Fruit fly (Drosophila melanogaster) ovary, adult (tissue): ENCODE measurements around the gene mRpS11.

Experiments
- CG17801 ChIP-seq: fragments of 200-800 bp; optimal IDR thresholded peaks from 2 replicates; lab custom pipeline; 2019; ENCODE audit warnings: missing biosample characterization, mild to moderate bottlenecking, missing genetic modification characterization, moderate library complexity; ENCODE audit not compliant: partially characterized antibody

The mRpS11 gene

dm6 chr3R:17072526-17073114, at the start of gene mRpS11, which contains the start of gene Ns1:
TSS of gene mRpS11 (plus strand) at chr3R:17072732.
TSS of gene Ns1 (minus strand) at chr3R:17072675.
- no peak for TF ChIP-seq CG17801 (GFP tag; lab: Kevin White, UChicago)

DNA sequence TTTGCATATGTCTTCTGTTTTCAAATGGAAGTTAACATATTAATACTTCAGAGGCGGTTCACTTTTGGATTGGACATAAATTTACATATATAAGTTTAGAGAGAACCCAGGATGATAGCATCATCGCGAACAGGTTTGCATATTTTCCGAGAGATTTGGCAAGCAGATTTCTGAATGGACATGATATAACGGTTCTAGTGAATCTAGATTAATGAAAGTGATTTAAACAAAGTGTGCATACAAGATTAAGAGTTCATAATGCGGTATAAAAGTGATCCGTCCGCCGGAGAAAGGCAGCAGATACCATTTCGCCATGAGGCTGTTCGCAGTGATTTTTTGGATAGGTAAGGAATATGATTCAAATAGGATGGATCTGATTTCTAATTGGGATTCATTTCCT, 44.1 kb upstream of the mRpS11 start, which contains the start of gene CG5225:
Gene CG5225 (plus strand): TSS at position 301 of the 400 bp plus-strand sequence.
- TF ChIP-seq CG17801 (GFP tag; lab: Kevin White, UChicago), result no peak

DNA sequence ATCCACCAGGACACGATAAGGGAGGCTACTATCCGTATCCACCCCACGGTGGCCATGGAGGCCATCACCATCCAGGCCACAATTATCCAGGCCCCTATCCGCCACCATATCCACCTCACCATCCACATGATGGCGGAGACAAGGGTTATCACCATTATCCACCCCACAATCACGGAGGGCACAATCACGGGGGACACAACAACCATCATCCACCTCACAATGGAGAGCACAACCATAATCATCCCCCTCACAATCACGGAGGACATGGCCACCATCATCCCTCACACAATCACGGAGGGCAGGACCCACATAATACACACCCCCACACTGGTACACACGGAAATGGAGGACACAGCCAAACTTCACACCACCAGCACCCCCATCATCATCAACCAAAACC, 42.7 kb upstream of the mRpS11 start:
- TF ChIP-seq CG17801 (GFP tag; lab: Kevin White, UChicago), result no peak

- no peak for TF ChIP-seq CG17801 (GFP tag; lab: Kevin White, UChicago)
Observed at dm6 chr3R:17031502-17031901, 41.0 kb upstream of the mRpS11 start, which contains the start of gene CG31268. TSS of gene CG31268 (plus strand) at chr3R:17031802.

DNA sequence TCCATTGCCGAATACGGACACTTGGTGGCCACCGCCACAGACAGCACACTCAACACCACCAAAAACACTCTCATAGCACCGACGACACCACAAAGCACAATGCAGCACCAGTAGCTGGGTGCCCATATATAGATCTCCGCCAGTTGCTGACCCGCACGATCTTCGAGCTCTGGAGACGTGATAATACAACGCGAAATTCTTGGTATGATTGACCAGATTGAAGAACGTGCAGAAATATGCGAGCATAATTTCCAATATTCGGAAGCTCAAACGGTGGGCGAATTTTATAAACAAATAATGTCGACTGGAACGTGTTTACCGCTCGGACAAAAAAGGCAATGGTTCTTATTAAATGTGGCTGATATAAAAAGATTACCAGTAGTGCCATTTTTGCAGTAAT, 36.6 kb upstream of the mRpS11 start, which contains the start of gene CG4009:
Gene CG4009 (minus strand): TSS at position 101 of the 400 bp plus-strand sequence.
- no peak for TF ChIP-seq CG17801 (GFP tag; lab: Kevin White, UChicago)

DNA sequence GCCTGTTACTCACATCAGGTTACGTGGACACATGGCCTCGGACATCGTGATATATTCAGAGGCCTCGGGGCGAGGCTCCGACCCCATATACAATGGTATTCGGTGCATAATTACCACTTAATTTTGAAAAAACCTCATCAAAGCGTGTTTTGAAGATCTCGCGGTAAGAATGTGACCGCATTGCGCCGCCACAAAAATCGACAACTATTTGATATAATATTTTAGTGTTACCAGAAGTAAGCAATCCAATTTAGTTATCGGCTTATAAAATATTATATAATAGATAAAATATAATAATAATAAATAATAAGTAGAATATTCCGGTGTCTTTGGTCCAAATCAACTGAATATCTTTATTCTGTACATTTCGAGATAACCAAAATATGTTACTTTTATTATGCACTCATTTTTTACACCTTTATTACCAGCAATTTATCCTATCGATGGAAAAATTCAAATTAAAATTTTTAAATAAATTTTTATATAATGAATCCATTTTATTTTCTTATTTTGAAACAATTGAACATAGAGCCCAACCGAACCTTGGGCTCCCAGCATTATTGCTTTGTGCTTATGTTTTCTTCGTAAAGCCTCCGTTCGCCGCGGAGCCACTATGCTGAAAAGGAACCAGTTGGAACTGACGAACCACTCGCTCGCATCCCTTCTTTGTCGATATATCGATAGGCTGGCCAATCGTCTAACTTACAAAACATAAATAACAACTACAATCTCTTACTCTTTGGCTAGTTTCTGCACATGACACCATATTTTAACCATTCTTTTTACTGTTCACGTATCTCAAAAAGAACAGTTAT, 32.3 kb upstream of the mRpS11 start, which contains the start of the genes CG18213 and Trm7-32:
Gene CG18213 (minus strand): TSS at position 211 of the 815 bp plus-strand sequence.
Gene Trm7-32 (plus strand): TSS at position 690 of the 815 bp plus-strand sequence.
- TF ChIP-seq CG17801 (GFP tag; lab: Kevin White, UChicago), result no peak

dm6 chr3R:17042838-17043569, 29.5 kb upstream of the mRpS11 start, which contains the start of the genes bdwf and Patr-1:
TSS of gene bdwf (minus strand) at chr3R:17043136.
TSS of gene Patr-1 (plus strand) at chr3R:17043564.
- TF ChIP-seq CG17801 (GFP tag; lab: Kevin White, UChicago), result no peak

- no peak for TF ChIP-seq CG17801 (GFP tag; lab: Kevin White, UChicago)
Observed at dm6 chr3R:17043570-17043923, 29.0 kb upstream of the mRpS11 start.

DNA sequence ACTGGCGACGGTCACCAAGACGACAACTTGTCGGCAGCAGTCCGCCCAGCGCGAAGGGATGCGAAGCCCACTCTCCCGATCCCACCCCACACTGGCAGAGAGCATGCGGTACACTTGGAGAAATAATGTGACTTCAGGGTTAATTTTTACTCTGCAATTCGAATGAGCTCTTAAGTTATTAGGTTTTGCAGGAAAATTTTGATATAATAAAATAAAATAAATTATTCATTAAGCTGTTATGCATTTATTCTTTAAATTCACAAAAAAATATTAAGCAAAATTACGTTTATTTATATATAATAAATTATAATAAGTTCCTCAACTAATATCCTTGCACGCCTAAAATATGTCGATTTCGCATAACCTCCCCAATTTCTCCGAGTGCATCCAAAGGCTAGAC, 23.7 kb upstream of the mRpS11 start:
- TF ChIP-seq CG17801 (GFP tag; lab: Kevin White, UChicago), result no peak

dm6 chr3R:17052465-17053149, 19.9 kb upstream of the mRpS11 start:
- no peak for TF ChIP-seq CG17801 (GFP tag; lab: Kevin White, UChicago)

DNA sequence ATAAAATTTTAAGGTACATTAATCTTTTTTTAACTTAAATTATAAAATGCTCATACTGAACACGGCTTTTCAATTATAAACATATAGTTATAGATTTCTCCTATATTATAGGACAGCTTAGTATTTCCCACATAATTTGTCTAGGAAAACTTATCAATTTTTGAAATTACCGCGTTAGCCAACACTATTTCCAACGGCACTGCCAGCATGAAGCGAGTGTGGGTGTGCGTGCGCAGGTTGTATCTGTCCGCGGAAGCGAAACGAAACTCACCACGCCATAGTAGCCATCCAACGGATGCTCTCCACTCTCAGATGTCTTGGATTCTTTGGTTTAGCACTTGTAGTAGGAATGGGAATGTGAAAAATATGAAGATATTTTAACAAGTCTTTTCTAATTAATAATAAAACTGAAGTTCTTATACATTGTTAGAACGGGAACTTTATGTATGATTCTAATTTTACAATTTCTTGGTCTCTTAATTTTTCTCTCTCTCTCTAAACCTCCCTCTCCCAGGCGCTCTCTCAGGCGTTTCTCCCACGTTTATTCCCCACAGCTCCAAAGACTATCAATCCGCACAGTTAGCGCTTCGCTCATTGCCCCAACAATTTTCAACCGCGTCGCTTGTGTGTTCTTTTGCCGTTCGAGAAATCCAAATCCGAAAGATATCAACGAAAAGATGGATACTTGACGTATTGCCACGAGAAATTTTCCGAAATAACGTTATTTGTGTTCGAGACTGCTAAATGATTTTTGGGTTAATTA, 18.9 kb upstream of the mRpS11 start, which contains the start of gene Dad:
Gene Dad (plus strand): TSS at position 593 of the 763 bp plus-strand sequence.
- TF ChIP-seq CG17801 (GFP tag; lab: Kevin White, UChicago), result peak; percentile 23

DNA sequence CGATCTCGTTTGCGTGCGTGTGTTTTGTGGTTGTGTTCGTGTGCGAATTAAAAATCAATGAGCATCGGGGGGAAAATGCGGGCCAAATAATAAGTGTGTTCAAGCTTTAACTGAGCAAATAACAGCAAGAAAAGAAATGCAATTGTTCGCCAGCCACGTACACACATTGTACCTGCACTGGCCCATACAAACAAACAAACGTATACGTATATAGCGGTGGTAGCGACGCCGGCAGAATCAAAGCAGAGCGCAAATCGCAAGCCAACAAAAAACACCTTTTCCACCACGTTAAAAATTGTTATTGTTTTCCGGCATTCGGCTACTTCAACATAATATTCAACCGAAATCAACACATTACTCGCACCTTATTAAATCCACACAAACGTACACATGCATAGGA, 18.0 kb upstream of the mRpS11 start:
- no peak for TF ChIP-seq CG17801 (GFP tag; lab: Kevin White, UChicago)

DNA sequence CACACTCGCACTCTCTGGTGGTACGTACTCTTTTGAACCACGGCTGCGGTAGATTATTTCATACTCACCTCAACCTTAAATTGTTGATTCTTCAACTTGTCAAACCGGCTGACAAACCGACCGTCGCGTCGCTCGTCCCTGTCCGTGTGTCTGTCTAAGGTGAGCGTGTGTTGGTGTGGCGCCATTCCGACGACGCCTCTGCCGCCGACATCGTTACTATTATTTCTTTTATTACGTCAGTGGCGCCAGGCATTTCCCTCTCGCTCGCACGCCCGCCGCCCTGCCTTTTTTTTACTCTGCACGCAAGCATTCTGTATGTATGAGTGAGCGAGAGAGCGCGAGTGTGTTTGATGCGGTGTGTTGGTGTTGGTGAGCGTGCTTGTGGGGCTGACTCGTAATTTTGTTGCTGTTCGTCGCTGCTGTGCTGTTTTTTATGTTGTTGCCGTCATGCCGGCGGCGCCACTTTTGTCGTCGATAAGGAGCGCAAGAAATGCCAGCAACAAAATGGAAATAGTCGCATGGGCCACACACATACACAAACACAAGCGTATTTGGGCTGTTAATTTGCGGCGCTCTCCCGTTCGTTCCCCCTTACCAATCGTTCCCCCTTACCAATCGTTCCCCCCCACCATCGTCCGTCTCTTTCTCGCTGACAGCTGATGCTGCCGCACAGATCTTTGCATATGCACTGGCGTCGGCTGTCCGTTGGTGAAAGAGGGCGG, 16.2 kb upstream of the mRpS11 start:
- peak; percentile 32 for TF ChIP-seq CG17801 (GFP tag; lab: Kevin White, UChicago)
